Worm (Caenorhabditis elegans) whole organism, young adult: ENCODE data around the gene kbp-4.

Experiments
- B0035.1 ChIP-seq: sonication (generic microtip); optimal IDR thresholded peaks from 2 replicates; lab custom pipeline; 2016; ENCODE audit warnings: missing genetic modification characterization, mild to moderate bottlenecking, missing compliant biosample characterization, missing genotype, missing genetic modification reagents
- C06A6.2 ChIP-seq: fragments of 200-800 bp; sonication (Bioruptor generic); conservative IDR thresholded peaks from 2 replicates; pipeline ENCODE4 v1.3.6; 2022; ENCODE audit warnings: missing genetic modification characterization, missing compliant biosample characterization
- F10E7.11 ChIP-seq: sonication (generic microtip); optimal IDR thresholded peaks from 2 replicates; lab custom pipeline; 2017; ENCODE audit warnings: mild to moderate bottlenecking, missing genetic modification characterization, moderate library complexity, missing compliant biosample characterization
- K12H6.12 ChIP-seq: fragments of 200-800 bp; sonication (Bioruptor generic); optimal IDR thresholded peaks from 2 replicates; lab custom pipeline; 2018; ENCODE audit warnings: mild to moderate bottlenecking, missing genetic modification characterization, missing compliant biosample characterization
- Y53G8AR.9 ChIP-seq: fragments of 200-800 bp; sonication (Bioruptor generic); conservative IDR thresholded peaks from 2 replicates; pipeline ENCODE4 v1.3.6; 2022; ENCODE audit warnings: missing genetic modification reagents, missing genetic modification characterization, missing compliant biosample characterization
- Y56A3A.18 ChIP-seq: fragments of 200-800 bp; sonication (Bioruptor generic); IDR thresholded peaks from 2 replicates; pipeline ENCODE4 v1.3.6; 2022; ENCODE audit warnings: missing genetic modification reagents, missing genetic modification characterization, missing compliant biosample characterization
- Y79H2A.3 ChIP-seq: fragments of 200-800 bp; sonication (Bioruptor generic); conservative IDR thresholded peaks from 2 replicates; pipeline ENCODE4 v1.3.6; 2022; ENCODE audit warnings: missing genetic modification reagents, missing genetic modification characterization, missing compliant biosample characterization
- akir-1 ChIP-seq: fragments of 200-800 bp; sonication (Bioruptor generic); optimal IDR thresholded peaks from 2 replicates; lab custom pipeline; 2018; ENCODE audit warnings: mild to moderate bottlenecking, missing genetic modification characterization, moderate library complexity, missing compliant biosample characterization
- ama-1 ChIP-seq, 3 experiments: fragments of 150-350 bp in 1 of 3; sonication (generic microtip) in 2 of 3; optimal IDR thresholded peaks; 2 replicates each; lab custom pipeline; 2014 to 2018; ENCODE audit warnings: missing biosample characterization in 2 of 3, missing genetic modification characterization in 2 of 3, missing genetic modification reagents in 2 of 3
- aptf-2 ChIP-seq: fragments of 200-800 bp; sonication (Bioruptor generic); conservative IDR thresholded peaks from 2 replicates; pipeline ENCODE4 v1.3.6; 2022; ENCODE audit warnings: missing genetic modification reagents, missing genetic modification characterization, missing compliant biosample characterization
- aptf-3 ChIP-seq: fragments of 200-800 bp; sonication (Bioruptor generic); IDR thresholded peaks from 2 replicates; pipeline ENCODE4 v1.3.6; 2022; ENCODE audit warnings: missing genetic modification characterization, missing compliant biosample characterization
- attf-5 ChIP-seq: fragments of 200-800 bp; sonication (Bioruptor generic); optimal IDR thresholded peaks from 2 replicates; lab custom pipeline; 2018; ENCODE audit warnings: mild to moderate bottlenecking, missing genetic modification characterization, missing compliant biosample characterization
- cebp-1 ChIP-seq, 2 experiments: fragments of 200-800 bp in 1 of 2; sonication (Bioruptor generic) in 1 of 2; sonication (generic microtip) in 1 of 2; IDR thresholded peaks in 1 of 2; optimal IDR thresholded peaks in 1 of 2; 2 replicates each; pipeline versions ENCODE4 v1.3.6 to Lab custom; 2017 to 2022; ENCODE audit warnings: missing compliant biosample characterization in 2 of 2, missing genetic modification characterization in 2 of 2, mild to moderate bottlenecking in 1 of 2, missing genetic modification reagents in 1 of 2, moderate library complexity in 1 of 2
- ceh-100 ChIP-seq: fragments of 200-800 bp; sonication (Bioruptor generic); IDR thresholded peaks from 2 replicates; pipeline ENCODE4 v1.3.6; 2022; ENCODE audit warnings: missing genetic modification reagents, missing genetic modification characterization, missing compliant biosample characterization
- ceh-27 ChIP-seq: fragments of 200-800 bp; sonication (Bioruptor generic); optimal IDR thresholded peaks from 2 replicates; lab custom pipeline; 2018; ENCODE audit warnings: mild to moderate bottlenecking, missing genetic modification characterization, moderate library complexity, missing compliant biosample characterization
- ceh-40 ChIP-seq: fragments of 200-800 bp; sonication (Bioruptor generic); IDR thresholded peaks from 2 replicates; pipeline ENCODE4 v1.3.6; 2022; ENCODE audit warnings: missing genetic modification characterization, missing compliant biosample characterization
- ceh-58 ChIP-seq: fragments of 200-800 bp; sonication (Bioruptor generic); IDR thresholded peaks from 2 replicates; pipeline ENCODE4 v1.3.6; 2022; ENCODE audit warnings: missing genetic modification characterization, missing compliant biosample characterization
- chd-7 ChIP-seq: sonication (generic microtip); optimal IDR thresholded peaks from 2 replicates; lab custom pipeline; 2016; ENCODE audit warnings: mild to moderate bottlenecking, missing genetic modification characterization, moderate library complexity, missing compliant biosample characterization
- die-1 ChIP-seq: sonication (generic microtip); optimal IDR thresholded peaks from 2 replicates; lab custom pipeline; 2016; ENCODE audit warnings: missing genotype, mild to moderate bottlenecking, missing genetic modification characterization, missing compliant biosample characterization
- egl-18 ChIP-seq: fragments of 200-800 bp; sonication (Bioruptor generic); IDR thresholded peaks from 2 replicates; pipeline ENCODE4 v1.3.6; 2022; ENCODE audit warnings: missing genetic modification reagents, missing genetic modification characterization, missing compliant biosample characterization
- egrh-3 ChIP-seq: fragments of 200-800 bp; sonication (Bioruptor generic); IDR thresholded peaks from 2 replicates; pipeline ENCODE4 v1.3.6; 2022; ENCODE audit warnings: missing genetic modification reagents, missing genetic modification characterization, missing compliant biosample characterization
- ekl-4 ChIP-seq: fragments of 200-800 bp; sonication (Bioruptor generic); IDR thresholded peaks from 2 replicates; pipeline ENCODE4 v1.3.6; 2022; ENCODE audit warnings: missing genetic modification reagents, missing genetic modification characterization, missing compliant biosample characterization
- gei-17 ChIP-seq: fragments of 200-800 bp; sonication (Bioruptor generic); optimal IDR thresholded peaks from 2 replicates; lab custom pipeline; 2018; ENCODE audit warnings: mild to moderate bottlenecking, missing genetic modification characterization, missing compliant biosample characterization
- hlh-12 ChIP-seq: sonication (generic microtip); optimal IDR thresholded peaks from 2 replicates; lab custom pipeline; 2016; ENCODE audit warnings: missing genetic modification characterization, missing compliant biosample characterization
- hlh-26 ChIP-seq: fragments of 200-800 bp; sonication (Bioruptor generic); conservative IDR thresholded peaks from 2 replicates; pipeline ENCODE4 v1.3.6; 2022; ENCODE audit warnings: missing genetic modification reagents, missing genetic modification characterization, missing compliant biosample characterization
- hmg-20 ChIP-seq: fragments of 200-800 bp; sonication (Bioruptor generic); IDR thresholded peaks from 2 replicates; pipeline ENCODE4 v1.3.6; 2022; ENCODE audit warnings: missing genetic modification reagents, missing genetic modification characterization, missing compliant biosample characterization
- lin-26 ChIP-seq: fragments of 200-800 bp; sonication (Bioruptor generic); IDR thresholded peaks from 2 replicates; pipeline ENCODE4 v1.3.6; 2022; ENCODE audit warnings: missing genetic modification reagents, missing genetic modification characterization, missing compliant biosample characterization
- lin-40 ChIP-seq: sonication (generic microtip); optimal IDR thresholded peaks from 2 replicates; lab custom pipeline; 2016; ENCODE audit warnings: missing genetic modification characterization, mild to moderate bottlenecking, missing compliant biosample characterization, missing genotype, missing genetic modification reagents
- lin-54 ChIP-seq: fragments of 200-800 bp; sonication (Bioruptor generic); optimal IDR thresholded peaks from 2 replicates; lab custom pipeline; 2018; ENCODE audit warnings: mild to moderate bottlenecking, missing genetic modification characterization, missing compliant biosample characterization
- lir-1 ChIP-seq: fragments of 200-800 bp; sonication (Bioruptor generic); conservative IDR thresholded peaks from 2 replicates; pipeline ENCODE4 v1.3.6; 2022; ENCODE audit warnings: missing genetic modification reagents, missing genetic modification characterization, missing compliant biosample characterization
- madf-10 ChIP-seq: sonication (generic microtip); optimal IDR thresholded peaks from 2 replicates; lab custom pipeline; 2016; ENCODE audit warnings: mild to moderate bottlenecking, missing genetic modification characterization, missing compliant biosample characterization
- madf-6 ChIP-seq: fragments of 200-800 bp; sonication (Bioruptor generic); IDR thresholded peaks from 2 replicates; pipeline ENCODE4 v1.3.6; 2022; ENCODE audit warnings: missing genetic modification reagents, missing genetic modification characterization, missing compliant biosample characterization
- madf-8 ChIP-seq: fragments of 200-800 bp; sonication (Bioruptor generic); conservative IDR thresholded peaks from 2 replicates; pipeline ENCODE4 v1.3.6; 2022; ENCODE audit warnings: missing genetic modification reagents, missing genetic modification characterization, missing compliant biosample characterization
- nhr-120 ChIP-seq: fragments of 200-800 bp; sonication (Bioruptor generic); IDR thresholded peaks from 2 replicates; pipeline ENCODE4 v1.3.6; 2022; ENCODE audit warnings: missing genetic modification characterization, missing compliant biosample characterization
- nhr-80 ChIP-seq: sonication (generic microtip); optimal IDR thresholded peaks from 2 replicates; lab custom pipeline; 2016; ENCODE audit warnings: missing genetic modification characterization, missing compliant biosample characterization
- nhr-90 ChIP-seq: sonication (generic microtip); optimal IDR thresholded peaks from 2 replicates; lab custom pipeline; 2016; ENCODE audit warnings: missing genotype, mild to moderate bottlenecking, missing genetic modification characterization, missing compliant biosample characterization
- rpc-1 ChIP-seq, 2 experiments: fragments of 150-350 bp in 1 of 2; sonication (generic microtip) in 1 of 2; optimal IDR thresholded peaks; 2 replicates each; lab custom pipeline; 2014 to 2018; ENCODE audit warnings: missing biosample characterization in 1 of 2, missing genetic modification characterization in 1 of 2, missing genetic modification reagents in 1 of 2, missing genotype in 1 of 2
- snpc-1.1 ChIP-seq: sonication (generic microtip); optimal IDR thresholded peaks from 2 replicates; lab custom pipeline; 2017; ENCODE audit warnings: missing genetic modification characterization, mild to moderate bottlenecking, missing compliant biosample characterization, antibody characterized with exemption, moderate library complexity, missing genotype, missing genetic modification reagents; ENCODE audit not compliant: insufficient read depth
- snpc-3.4 ChIP-seq: sonication (generic microtip); optimal IDR thresholded peaks from 2 replicates; lab custom pipeline; 2017; ENCODE audit warnings: missing genetic modification characterization, mild to moderate bottlenecking, missing compliant biosample characterization, antibody characterized with exemption, moderate library complexity, missing genotype, missing genetic modification reagents
- somi-1 ChIP-seq: fragments of 200-800 bp; sonication (Bioruptor generic); optimal IDR thresholded peaks from 2 replicates; lab custom pipeline; 2018; ENCODE audit warnings: mild to moderate bottlenecking, missing genetic modification characterization, missing compliant biosample characterization
- sptf-2 ChIP-seq: fragments of 200-800 bp; sonication (Bioruptor generic); optimal IDR thresholded peaks from 2 replicates; lab custom pipeline; 2018; ENCODE audit warnings: mild to moderate bottlenecking, missing genetic modification characterization, missing compliant biosample characterization
- tbp1 ChIP-seq: fragments of 200-800 bp; sonication (Bioruptor generic); optimal IDR thresholded peaks from 2 replicates; lab custom pipeline; 2018; ENCODE audit warnings: mild to moderate bottlenecking, missing genetic modification characterization, missing compliant biosample characterization
- zfh-2 ChIP-seq: fragments of 200-800 bp; sonication (Bioruptor generic); conservative IDR thresholded peaks from 2 replicates; pipeline ENCODE4 v1.3.6; 2022; ENCODE audit warnings: missing genetic modification reagents, missing genetic modification characterization, missing compliant biosample characterization
- ztf-28 ChIP-seq: fragments of 200-800 bp; sonication (Bioruptor generic); IDR thresholded peaks from 2 replicates; pipeline ENCODE4 v1.3.6; 2022; ENCODE audit warnings: missing genetic modification reagents, missing genetic modification characterization, missing compliant biosample characterization

The kbp-4 gene

DNA sequence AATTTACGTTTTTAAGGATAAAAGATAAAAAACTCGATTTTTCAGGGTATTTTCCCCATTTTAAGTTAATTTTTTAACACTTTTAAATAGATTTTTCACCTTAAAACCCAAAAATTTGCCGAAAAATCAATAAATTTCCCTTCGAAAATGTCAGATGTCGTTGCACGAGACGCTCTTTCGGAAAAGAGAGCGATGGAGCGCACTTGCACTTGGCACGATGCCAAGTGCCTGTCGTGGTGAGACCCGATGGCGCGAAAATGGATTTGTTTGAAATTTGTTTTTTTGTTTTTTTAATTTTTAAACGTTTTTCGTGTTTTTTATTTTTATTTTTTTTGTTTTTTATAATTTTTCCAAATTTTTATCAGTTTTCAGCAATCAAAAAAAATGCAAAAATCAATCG, at the start of gene kbp-4, which contains the start of gene rab-18 (continued):
- TF ChIP-seq snpc-1.1 (tag; lab: Kevin White, UChicago) (peak; percentile 67), rpc-1 (optimal IDR thresholded peaks at IDR 0.05; lab: Kevin White, UChicago) (no peak), rpc-1 (tag; optimal IDR thresholded peaks at IDR 0.05; lab: Kevin White, UChicago) (no peak), ceh-100 (peak; percentile 65), akir-1 (GFP tag; lab: Kevin White, UChicago) (no peak), lir-1 (GFP tag; lab: Robert Waterston, UW) (peak; percentile 87), lin-54 (GFP tag; lab: Kevin White, UChicago) (peak; percentile 98), hlh-12 (tag; lab: Kevin White, UChicago) (no peak), madf-6 (GFP tag; lab: Robert Waterston, UW) (peak; percentile 94), egrh-3 (GFP tag; lab: Robert Waterston, UW) (peak; percentile 62), nhr-90 (tag; lab: Kevin White, UChicago) (peak; percentile 13), F10E7.11 (tag; lab: Kevin White, UChicago) (no peak), zfh-2 (peak; percentile 63), nhr-120 (GFP tag; lab: Robert Waterston, UW) (no peak), nhr-80 (peak; percentile 58), K12H6.12 (peak; percentile 51), gei-17 (GFP tag; lab: Kevin White, UChicago) (no peak), cebp-1 (GFP tag; IDR thresholded peaks at IDR 0.05; lab: Robert Waterston, UW) (0 out of 2 replicates have a peak, but pooled peaks have one; percentile 33), cebp-1 (tag; optimal IDR thresholded peaks at IDR 0.05; lab: Kevin White, UChicago) (peak; percentile 87), Y56A3A.18 (no peak)

- TF ChIP-seq madf-8 (no peak), sptf-2 (no peak), egl-18 (no peak), die-1 (tag; lab: Kevin White, UChicago) (no peak), Y79H2A.3 (GFP tag; lab: Robert Waterston, UW) (no peak), lin-40 (tag; lab: Kevin White, UChicago) (no peak), Y53G8AR.9 (GFP tag; lab: Robert Waterston, UW) (no peak), hmg-20 (GFP tag; lab: Robert Waterston, UW) (no peak), ceh-58 (no peak), hlh-26 (GFP tag; lab: Robert Waterston, UW) (no peak), ekl-4 (GFP tag; lab: Robert Waterston, UW) (no peak), aptf-3 (no peak)
These were observed 49.7 kb upstream of the kbp-4 start, which contains the start of the genes clc-26 and E_BE45912.2 for ce11 chrIII:1030965-1031364. Gene clc-26, minus strand, starts transcription at chrIII:1031065. Gene E_BE45912.2, minus strand, starts transcription at chrIII:1031103.

DNA sequence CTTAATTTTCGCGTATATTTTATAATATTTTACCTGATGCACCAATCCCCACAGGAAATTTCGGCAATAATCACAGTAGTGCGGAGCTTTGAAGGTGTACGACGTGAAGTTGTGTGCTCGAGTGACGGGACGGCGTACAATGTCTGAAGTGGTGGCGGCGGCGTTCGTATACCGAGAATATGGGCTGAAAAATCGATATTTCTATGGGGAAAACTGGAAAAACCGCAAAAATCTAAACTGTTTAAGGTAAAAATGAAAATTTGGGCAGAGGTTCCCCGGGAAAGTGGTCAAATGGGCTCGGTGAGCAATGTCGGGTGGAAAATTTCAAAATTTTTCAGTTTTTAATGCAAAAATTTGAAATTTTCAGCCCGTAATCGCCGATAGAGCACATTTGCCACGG, 45.8 kb upstream of the kbp-4 start:
- TF ChIP-seq nhr-90 (tag; lab: Kevin White, UChicago), result no peak
- TF ChIP-seq Y56A3A.18, result 0 out of 2 replicates have a peak, but pooled peaks have one; percentile 27
- TF ChIP-seq ceh-27 (GFP tag; lab: Kevin White, UChicago), result no peak
- TF ChIP-seq aptf-2 (GFP tag; lab: Robert Waterston, UW), result no peak
- no peak for TF ChIP-seq snpc-3.4 (tag; lab: Kevin White, UChicago)
- no peak for TF ChIP-seq ama-1 (optimal IDR thresholded peaks at IDR 0.05; lab: Kevin White, UChicago)
- no peak for TF ChIP-seq ama-1 (GFP tag; optimal IDR thresholded peaks at IDR 0.05; lab: Kevin White, UChicago)
- TF ChIP-seq C06A6.2 (GFP tag; lab: Robert Waterston, UW), result no peak
- TF ChIP-seq tbp1, result no peak
- 0 out of 2 replicates have a peak, but pooled peaks have one; percentile 45 for TF ChIP-seq Y53G8AR.9 (GFP tag; lab: Robert Waterston, UW)
- TF ChIP-seq lin-26 (GFP tag; lab: Robert Waterston, UW), result 0 out of 2 replicates have a peak, but pooled peaks have one; percentile 30
- no peak for TF ChIP-seq madf-10 (tag; lab: Kevin White, UChicago)
- TF ChIP-seq somi-1 (GFP tag; lab: Kevin White, UChicago), result no peak
- TF ChIP-seq aptf-3, result no peak
- no peak for TF ChIP-seq attf-5
- peak; percentile 45; the same call in 1 of the 2 replicates for TF ChIP-seq madf-6 (GFP tag; lab: Robert Waterston, UW)
- TF ChIP-seq ceh-40 (GFP tag; lab: Robert Waterston, UW), result no peak
- no peak for TF ChIP-seq B0035.1 (tag; lab: Kevin White, UChicago)
- TF ChIP-seq chd-7 (tag; lab: Kevin White, UChicago), result no peak
- TF ChIP-seq ztf-28 (GFP tag; lab: Robert Waterston, UW), result peak; percentile 54; the same call in 1 of the 2 replicates
